Worm (Caenorhabditis elegans): ENCODE results near the gene T13C2.7.

ce11 chrII:6807162-6807561, 28.0 kb downstream of the T13C2.7 start, which contains the start of gene F31E8.5:
- TF ChIP-seq him-1 (tag; optimal IDR thresholded peaks at IDR 0.05) (no peak), dao-5 (tag; optimal IDR thresholded peaks at IDR 0.05) (no peak), W03F9.2 (tag; optimal IDR thresholded peaks at IDR 0.05) (no peak)

All from whole organism, L4/young adult.